Worm (Caenorhabditis elegans): ENCODE data around the gene nhr-59.
"Not testable (repeated sequence)": the region's sequence is repeated elsewhere in the genome, so short reads cannot be mapped to it uniquely, and the experiment has no call there.

DNA sequence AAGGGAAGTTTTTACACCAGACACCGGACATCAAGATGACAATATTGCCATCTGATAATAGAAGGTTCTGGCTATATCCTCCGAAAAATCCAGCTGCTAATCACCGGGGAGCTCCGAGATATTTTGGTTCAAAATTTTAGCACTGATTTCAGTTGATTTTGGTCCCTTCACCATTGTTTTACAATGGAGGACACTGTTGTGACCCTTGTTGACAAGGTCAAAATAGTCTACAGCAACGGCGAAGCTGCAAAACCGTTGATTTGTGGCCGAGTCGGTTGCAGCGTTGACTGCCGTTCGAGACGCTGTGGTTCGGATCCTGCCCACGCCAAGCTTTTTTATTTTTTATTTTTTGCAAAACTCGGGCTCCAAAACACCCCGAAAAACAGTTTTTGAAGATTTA lies 49.7 kb upstream of the nhr-59 start:
- not testable (repeated sequence) for TF ChIP-seq ceh-100 (GFP tag; IDR thresholded peaks at IDR 0.05); nhr-120 (GFP tag; IDR thresholded peaks at IDR 0.05); mel-28 (tag; optimal IDR thresholded peaks at IDR 0.05; ENCODE audit: borderline replicate concordance); C06A6.2 (GFP tag; conservative IDR thresholded peaks at IDR 0.05); F49E8.2 (tag; optimal IDR thresholded peaks at IDR 0.05; ENCODE audit: insufficient read depth); lin-40 (tag; optimal IDR thresholded peaks at IDR 0.05); rpc-1 (optimal IDR thresholded peaks at IDR 0.05); ztf-18 (tag; optimal IDR thresholded peaks at IDR 0.05); lsl-1 (GFP tag; optimal IDR thresholded peaks at IDR 0.05); snpc-4 (GFP tag; optimal IDR thresholded peaks at IDR 0.05); snpc-4 (tag; optimal IDR thresholded peaks at IDR 0.05); F52B5.7 (tag; optimal IDR thresholded peaks at IDR 0.05)
- peak; percentile 43 for TF ChIP-seq rpc-1 (tag; optimal IDR thresholded peaks at IDR 0.05)
